Worm (Caenorhabditis elegans) whole organism, mixed stage, embryonic: ENCODE measurements around the gene cdr-1.

ENCODE experiments used
- drap-1 ChIP-seq: fragments of 200-800 bp; sonication (Bioruptor generic); optimal IDR thresholded peaks from 3 replicates; lab custom pipeline; 2018; ENCODE audit warnings: mild to moderate bottlenecking, missing genetic modification characterization, missing compliant biosample characterization
- elt-1 ChIP-seq: sonication (generic microtip); optimal IDR thresholded peaks from 2 replicates; lab custom pipeline; 2017; ENCODE audit warnings: missing genetic modification characterization, mild to moderate bottlenecking, missing compliant biosample characterization, antibody characterized with exemption, moderate library complexity, borderline replicate concordance; ENCODE audit not compliant: insufficient read depth
- mab-5 ChIP-seq: fragments of 150-350 bp; optimal IDR thresholded peaks from 2 replicates; lab custom pipeline; 2014; ENCODE audit warnings: missing biosample characterization, missing genetic modification characterization
- unc-120 ChIP-seq: sonication (generic microtip); optimal IDR thresholded peaks from 2 replicates; lab custom pipeline; 2017; ENCODE audit warnings: missing genetic modification characterization, missing compliant biosample characterization; ENCODE audit not compliant: poor library complexity, severe bottlenecking
- ztf-11 ChIP-seq: fragments of 150-350 bp; optimal IDR thresholded peaks from 2 replicates; lab custom pipeline; 2014; ENCODE audit warnings: missing biosample characterization, missing genetic modification characterization

DNA sequence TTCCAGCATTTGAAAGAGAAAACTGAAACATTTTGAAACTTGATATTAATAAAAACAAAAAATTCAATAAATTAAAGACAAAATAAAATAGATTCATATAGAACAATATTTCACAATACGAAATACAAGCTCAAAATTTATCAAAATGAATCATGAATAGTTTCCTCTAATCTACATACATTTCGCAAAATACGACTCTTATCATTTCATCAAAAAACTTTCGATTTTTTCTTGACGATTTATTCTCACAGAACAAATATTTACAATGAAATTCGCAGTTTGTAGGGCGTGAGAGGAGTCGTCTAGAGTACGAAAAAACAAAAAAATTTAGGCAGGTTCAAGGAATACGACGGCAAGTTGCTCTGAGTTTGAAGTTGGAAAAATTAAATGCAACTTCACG is 31.0 kb upstream of the cdr-1 start:
- TF ChIP-seq ztf-11: no peak
- no peak for TF ChIP-seq unc-120 (tag; lab: Kevin White, UChicago)
- no peak for TF ChIP-seq mab-5 (tag; lab: Kevin White, UChicago)
- no peak for TF ChIP-seq elt-1 (tag; lab: Kevin White, UChicago)
- TF ChIP-seq drap-1: no peak
